Fruit fly (Drosophila melanogaster) whole organism, wandering third instar larva: Measurements from ENCODE around the gene Sumo.

Source experiments
- GATAd ChIP-seq: sonication (Bioruptor generic); optimal IDR thresholded peaks from 2 replicates; lab custom pipeline; 2016; ENCODE audit warnings: missing biosample characterization, missing genetic modification characterization
- Hnf4 ChIP-seq: fragments of 200-800 bp; sonication (Bioruptor generic); optimal IDR thresholded peaks from 2 replicates; lab custom pipeline; 2016; ENCODE audit warnings: missing biosample characterization, mild to moderate bottlenecking, missing genetic modification characterization
- Hr78 ChIP-seq: fragments of >200 bp; optimal IDR thresholded peaks from 2 replicates; lab custom pipeline; 2017; ENCODE audit warnings: missing biosample characterization, missing genetic modification characterization
- OdsH ChIP-seq: fragments of 200-800 bp; sonication (Bioruptor generic); optimal IDR thresholded peaks from 2 replicates; lab custom pipeline; 2016; ENCODE audit warnings: missing biosample characterization, mild to moderate bottlenecking, missing genetic modification characterization
- Rel ChIP-seq, 2 experiments: fragments of 200-800 bp; sonication (Bioruptor generic) in 1 of 2; optimal IDR thresholded peaks; 2 replicates in 1 of 2; 3 replicates in 1 of 2; lab custom pipeline; 2016 to 2019; ENCODE audit warnings: mild to moderate bottlenecking in 2 of 2, missing biosample characterization in 2 of 2, missing genetic modification characterization in 2 of 2, moderate library complexity in 1 of 2
- Sp1 ChIP-seq: fragments of 200-800 bp; sonication (Bioruptor generic); optimal IDR thresholded peaks from 3 replicates; lab custom pipeline; 2019; ENCODE audit warnings: missing biosample characterization, mild to moderate bottlenecking, missing genetic modification characterization, moderate library complexity
- Vsx2 ChIP-seq: fragments of 200-300, 225-300 bp; sonication (Bioruptor generic); optimal IDR thresholded peaks from 2 replicates; lab custom pipeline; 2018; ENCODE audit warnings: missing biosample characterization, missing genetic modification characterization; ENCODE audit not compliant: partially characterized antibody
- dl ChIP-seq, 2 experiments: fragments of 175-275, 200-275 bp in 1 of 2; fragments of 200-275 bp in 1 of 2; sonication (Bioruptor generic); optimal IDR thresholded peaks; lab custom pipeline; 2018; ENCODE audit warnings: mild to moderate bottlenecking in 2 of 2, missing biosample characterization in 2 of 2, missing genetic modification characterization in 2 of 2, moderate library complexity in 2 of 2; ENCODE audit not compliant: partially characterized antibody in 2 of 2, insufficient read depth in 1 of 2
- h ChIP-seq: fragments of 200-800 bp; sonication (Bioruptor generic); optimal IDR thresholded peaks from 3 replicates; lab custom pipeline; 2016; ENCODE audit warnings: missing biosample characterization, mild to moderate bottlenecking, missing genetic modification characterization
- pan ChIP-seq: fragments of >200 bp; optimal IDR thresholded peaks from 2 replicates; lab custom pipeline; 2017
- woc ChIP-seq: sonication (Bioruptor generic); optimal IDR thresholded peaks from 2 replicates; lab custom pipeline; 2016; ENCODE audit warnings: missing biosample characterization, mild to moderate bottlenecking, missing genetic modification characterization

DNA sequence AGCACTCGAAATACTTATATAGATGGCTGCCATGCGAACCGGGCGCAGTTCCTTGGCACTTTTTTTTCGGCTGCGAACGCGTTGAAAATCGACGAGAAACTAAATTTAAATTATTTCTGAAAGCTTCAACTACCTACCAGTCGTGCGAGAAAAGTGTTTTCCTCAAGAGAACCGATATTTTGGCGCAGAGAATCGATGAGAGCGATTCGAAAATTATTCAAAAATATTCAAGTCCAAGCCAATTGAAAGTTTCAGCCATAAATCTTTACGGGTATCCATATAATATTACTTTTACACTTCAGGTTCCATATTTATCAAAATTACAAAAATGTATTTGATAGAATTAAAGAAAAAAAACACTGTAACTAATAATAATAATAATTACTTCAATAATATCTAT lies 24.7 kb downstream of the Sumo start, which contains the start of gene CG18304:
- no peak for TF ChIP-seq h (GFP tag; lab: Kevin White, UChicago)
- TF ChIP-seq dl (GFP tag; optimal IDR thresholded peaks at IDR 0.05; lab: Kevin White, UChicago; ENCODE audit: insufficient read depth in 1 of 2, partially characterized antibody in 2 of 2): no peak
- no peak for TF ChIP-seq Vsx2
- no peak for TF ChIP-seq pan (lab: Kevin White, UChicago)
- no peak for TF ChIP-seq woc (GFP tag; lab: Kevin White, UChicago)
- TF ChIP-seq OdsH (GFP tag; lab: Kevin White, UChicago): no peak
- no peak for TF ChIP-seq Hr78 (GFP tag; lab: Kevin White, UChicago)
- TF ChIP-seq GATAd (GFP tag; lab: Kevin White, UChicago): no peak
- TF ChIP-seq Sp1 (GFP tag; lab: Kevin White, UChicago): no peak
- no peak for TF ChIP-seq Rel (GFP tag; optimal IDR thresholded peaks at IDR 0.05; lab: Kevin White, UChicago)
- no peak for TF ChIP-seq Rel (tag; optimal IDR thresholded peaks at IDR 0.05; lab: Kevin White, UChicago)
- TF ChIP-seq Hnf4 (GFP tag; lab: Kevin White, UChicago): no peak
